ENCODE assay signal across 1 fruit fly cellular context in genomic region chrX:12719152-12719779, dm6.
TF ChIP-seq lines count a peak whose summit lies in the region.

No protein-coding gene starts in this region.

TF ChIP-seq in whole organism, embryonic, 481 proteins besides CTCF, POLR2A, EP300 and RAD21 (continued from another document):
- no peak for TF ChIP-seq unc-4 (GFP tag; IDR thresholded peaks at IDR 0.05; lab: Robert Waterston, UW; ENCODE audit: partially characterized antibody)
- peak; percentile 62 for TF ChIP-seq Abd-B (GFP tag; optimal IDR thresholded peaks at IDR 0.05; lab: Kevin White, UChicago)
- TF ChIP-seq nau (GFP tag; optimal IDR thresholded peaks at IDR 0.05; lab: Kevin White, UChicago) = peak; percentile 49
- TF ChIP-seq H2.0 (GFP tag; IDR thresholded peaks at IDR 0.05; lab: Robert Waterston, UW) = peak; percentile 51
- peak; percentile 49 for TF ChIP-seq Dip3 (GFP tag; optimal IDR thresholded peaks at IDR 0.05; lab: Kevin White, UChicago)
- peak; percentile 21 for TF ChIP-seq CG12104 (GFP tag; optimal IDR thresholded peaks at IDR 0.05; lab: Kevin White, UChicago)
- TF ChIP-seq CG13424 (tag; optimal IDR thresholded peaks at IDR 0.05; lab: Kevin White, UChicago) = peak; percentile 64
- peak; percentile 72 for TF ChIP-seq unpg (GFP tag; optimal IDR thresholded peaks at IDR 0.05; lab: Kevin White, UChicago)
- TF ChIP-seq danr (GFP tag; IDR thresholded peaks at IDR 0.05; lab: Robert Waterston, UW) = no peak
- TF ChIP-seq CG13624 (GFP tag; optimal IDR thresholded peaks at IDR 0.05; lab: Kevin White, UChicago) = peak; percentile 74
- TF ChIP-seq sr (GFP tag; IDR thresholded peaks at IDR 0.05; lab: Robert Waterston, UW) = no peak
- peak; percentile 67 for TF ChIP-seq CG15269 (tag; optimal IDR thresholded peaks at IDR 0.05; lab: Kevin White, UChicago)
- TF ChIP-seq sob (GFP tag; IDR thresholded peaks at IDR 0.05; lab: Robert Waterston, UW) = peak; percentile 52; the same call in 1 of the 2 replicates
- TF ChIP-seq CG6654 (GFP tag; optimal IDR thresholded peaks at IDR 0.05; lab: Kevin White, UChicago) = peak; percentile 36
- TF ChIP-seq CG14860 (GFP tag; IDR thresholded peaks at IDR 0.05; lab: Robert Waterston, UW; ENCODE audit: partially characterized antibody) = no peak
- TF ChIP-seq bbx (GFP tag; IDR thresholded peaks at IDR 0.05; lab: Robert Waterston, UW; ENCODE audit: partially characterized antibody) = no peak
- TF ChIP-seq chm (GFP tag; IDR thresholded peaks at IDR 0.05; lab: Robert Waterston, UW) = 0 out of 2 replicates have a peak, but pooled peaks have one; percentile 30
- TF ChIP-seq peb (GFP tag; IDR thresholded peaks at IDR 0.05; lab: Robert Waterston, UW) = 0 out of 2 replicates have a peak, but pooled peaks have one; percentile 13
- TF ChIP-seq shn (GFP tag; optimal IDR thresholded peaks at IDR 0.05; lab: Kevin White, UChicago) = peak; percentile 63
- TF ChIP-seq B-H2 (GFP tag; optimal IDR thresholded peaks at IDR 0.05; lab: Kevin White, UChicago) = no peak
- TF ChIP-seq ab (GFP tag; optimal IDR thresholded peaks at IDR 0.05; lab: Kevin White, UChicago) = peak; percentile 64
- TF ChIP-seq dimm (GFP tag; IDR thresholded peaks at IDR 0.05; lab: Robert Waterston, UW) = 0 out of 2 replicates have a peak, but pooled peaks have one; percentile 34
- TF ChIP-seq GATAe (GFP tag; conservative IDR thresholded peaks at IDR 0.05; lab: Robert Waterston, UW) = no peak
- peak; percentile 73 for TF ChIP-seq slou (GFP tag; optimal IDR thresholded peaks at IDR 0.05; lab: Kevin White, UChicago)
- TF ChIP-seq CG5953 (GFP tag; IDR thresholded peaks at IDR 0.05; lab: Robert Waterston, UW) = no peak
- TF ChIP-seq seq (GFP tag; IDR thresholded peaks at IDR 0.05; lab: Robert Waterston, UW) = peak; percentile 30; the same call in 1 of the 2 replicates
- TF ChIP-seq Deaf1 (tag; optimal IDR thresholded peaks at IDR 0.05; lab: Kevin White, UChicago) = peak; percentile 6
- TF ChIP-seq crp (GFP tag; optimal IDR thresholded peaks at IDR 0.05; lab: Kevin White, UChicago) = peak in 1 of 2 experiments; percentile 3
- TF ChIP-seq Camta (GFP tag; optimal IDR thresholded peaks at IDR 0.05; lab: Kevin White, UChicago) = peak; percentile 71
- peak; percentile 83 for TF ChIP-seq CG18599 (GFP tag; optimal IDR thresholded peaks at IDR 0.05; lab: Kevin White, UChicago)
- TF ChIP-seq CG12744 (GFP tag; optimal IDR thresholded peaks at IDR 0.05; lab: Kevin White, UChicago) = peak; percentile 14
- TF ChIP-seq CG2875 (GFP tag; optimal IDR thresholded peaks at IDR 0.05; lab: Kevin White, UChicago) = peak; percentile 46
- no peak for TF ChIP-seq pfk (GFP tag; optimal IDR thresholded peaks at IDR 0.05; lab: Kevin White, UChicago)
- no peak for TF ChIP-seq Opbp (GFP tag; IDR thresholded peaks at IDR 0.05; lab: Robert Waterston, UW; ENCODE audit: partially characterized antibody)
- TF ChIP-seq Chrac-16 (GFP tag; optimal IDR thresholded peaks at IDR 0.05; lab: Kevin White, UChicago) = peak; percentile 75
